Worm (Caenorhabditis elegans) whole organism, young adult: ENCODE results near the gene iscu-1.

ENCODE experiments used
- B0261.1 ChIP-seq: sonication (generic microtip); optimal IDR thresholded peaks from 2 replicates; lab custom pipeline; 2016; ENCODE audit warnings: mild to moderate bottlenecking, missing genetic modification characterization, moderate library complexity, missing compliant biosample characterization
- C06A6.2 ChIP-seq: fragments of 200-800 bp; sonication (Bioruptor generic); conservative IDR thresholded peaks from 2 replicates; pipeline ENCODE4 v1.3.6; 2022; ENCODE audit warnings: missing genetic modification characterization, missing compliant biosample characterization
- F10E7.11 ChIP-seq: sonication (generic microtip); optimal IDR thresholded peaks from 2 replicates; lab custom pipeline; 2017; ENCODE audit warnings: mild to moderate bottlenecking, missing genetic modification characterization, moderate library complexity, missing compliant biosample characterization
- F23B12.7 ChIP-seq: sonication (generic microtip); optimal IDR thresholded peaks from 2 replicates; lab custom pipeline; 2017; ENCODE audit warnings: missing genetic modification characterization, mild to moderate bottlenecking, missing compliant biosample characterization, antibody characterized with exemption, moderate library complexity; ENCODE audit not compliant: insufficient read depth
- F33H1.4 ChIP-seq: fragments of 200-800 bp; sonication (Bioruptor generic); IDR thresholded peaks from 2 replicates; pipeline ENCODE4 v1.3.6; 2022; ENCODE audit warnings: missing genetic modification reagents, missing genetic modification characterization, missing compliant biosample characterization
- F37B4.10 ChIP-seq: fragments of 200-800 bp; sonication (Bioruptor generic); IDR thresholded peaks from 2 replicates; pipeline ENCODE4 v1.3.6; 2022; ENCODE audit warnings: missing genetic modification characterization, missing compliant biosample characterization
- F57A8.1 ChIP-seq: fragments of 200-800 bp; sonication (Bioruptor generic); optimal IDR thresholded peaks from 2 replicates; lab custom pipeline; 2018; ENCODE audit warnings: mild to moderate bottlenecking, missing genetic modification characterization, moderate library complexity, missing compliant biosample characterization
- T26A5.8 ChIP-seq: sonication (generic microtip); optimal IDR thresholded peaks from 2 replicates; lab custom pipeline; 2016; ENCODE audit warnings: missing genetic modification characterization, missing compliant biosample characterization
- Y79H2A.3 ChIP-seq: fragments of 200-800 bp; sonication (Bioruptor generic); conservative IDR thresholded peaks from 2 replicates; pipeline ENCODE4 v1.3.6; 2022; ENCODE audit warnings: missing genetic modification reagents, missing genetic modification characterization, missing compliant biosample characterization
- Y95B8A.8 ChIP-seq: fragments of 200-800 bp; sonication (Bioruptor generic); IDR thresholded peaks from 2 replicates; pipeline ENCODE4 v1.3.6; 2022; ENCODE audit warnings: missing genetic modification reagents, missing genetic modification characterization, missing compliant biosample characterization
- akir-1 ChIP-seq: fragments of 200-800 bp; sonication (Bioruptor generic); optimal IDR thresholded peaks from 2 replicates; lab custom pipeline; 2018; ENCODE audit warnings: mild to moderate bottlenecking, missing genetic modification characterization, moderate library complexity, missing compliant biosample characterization
- atf-7 ChIP-seq: sonication (generic microtip); optimal IDR thresholded peaks from 2 replicates; lab custom pipeline; 2017; ENCODE audit warnings: mild to moderate bottlenecking, missing genetic modification characterization, missing compliant biosample characterization
- attf-3 ChIP-seq: fragments of 200-800 bp; sonication (Bioruptor generic); conservative IDR thresholded peaks from 2 replicates; pipeline ENCODE4 v1.3.6; 2022; ENCODE audit warnings: missing genetic modification reagents, missing genetic modification characterization, missing compliant biosample characterization
- attf-6 ChIP-seq: fragments of 200-800 bp; sonication (Bioruptor generic); IDR thresholded peaks from 2 replicates; pipeline ENCODE4 v1.3.6; 2022; ENCODE audit warnings: missing genetic modification reagents, missing genetic modification characterization, missing compliant biosample characterization
- cebp-2 ChIP-seq: fragments of 200-800 bp; sonication (Bioruptor generic); IDR thresholded peaks from 2 replicates; pipeline ENCODE4 v1.3.6; 2022; ENCODE audit warnings: missing genetic modification characterization, missing compliant biosample characterization
- ceh-91 ChIP-seq: fragments of 200-800 bp; sonication (Bioruptor generic); IDR thresholded peaks from 2 replicates; pipeline ENCODE4 v1.3.6; 2022; ENCODE audit warnings: missing genetic modification reagents, missing genetic modification characterization, missing compliant biosample characterization
- dox-1 ChIP-seq: fragments of 200-800 bp; sonication (Bioruptor generic); IDR thresholded peaks from 2 replicates; pipeline ENCODE4 v1.3.6; 2022; ENCODE audit warnings: missing genetic modification reagents, missing genetic modification characterization, missing compliant biosample characterization
- dpff-1 ChIP-seq: sonication (generic microtip); optimal IDR thresholded peaks from 2 replicates; lab custom pipeline; 2017; ENCODE audit warnings: mild to moderate bottlenecking, missing genetic modification characterization, missing compliant biosample characterization
- egl-18 ChIP-seq: fragments of 200-800 bp; sonication (Bioruptor generic); IDR thresholded peaks from 2 replicates; pipeline ENCODE4 v1.3.6; 2022; ENCODE audit warnings: missing genetic modification reagents, missing genetic modification characterization, missing compliant biosample characterization
- fkh-3 ChIP-seq: sonication (generic microtip); optimal IDR thresholded peaks from 2 replicates; lab custom pipeline; 2016; ENCODE audit warnings: mild to moderate bottlenecking, missing genetic modification characterization, missing compliant biosample characterization
- let-526 ChIP-seq: fragments of 200-800 bp; sonication (Bioruptor generic); IDR thresholded peaks from 2 replicates; pipeline ENCODE4 v1.3.6; 2022; ENCODE audit warnings: missing genetic modification reagents, missing genetic modification characterization, missing compliant biosample characterization
- let-607 ChIP-seq, 2 experiments: fragments of 200-800 bp in 1 of 2; sonication (Bioruptor generic) in 1 of 2; sonication (generic microtip) in 1 of 2; optimal IDR thresholded peaks; 2 replicates each; lab custom pipeline; 2016 to 2018; ENCODE audit warnings: mild to moderate bottlenecking in 2 of 2, missing compliant biosample characterization in 2 of 2, missing genetic modification characterization in 2 of 2, moderate library complexity in 2 of 2, missing genotype in 1 of 2
- lin-40 ChIP-seq: sonication (generic microtip); optimal IDR thresholded peaks from 2 replicates; lab custom pipeline; 2016; ENCODE audit warnings: missing genetic modification characterization, mild to moderate bottlenecking, missing compliant biosample characterization, missing genotype, missing genetic modification reagents
- lin-54 ChIP-seq: fragments of 200-800 bp; sonication (Bioruptor generic); optimal IDR thresholded peaks from 2 replicates; lab custom pipeline; 2018; ENCODE audit warnings: mild to moderate bottlenecking, missing genetic modification characterization, missing compliant biosample characterization
- lir-1 ChIP-seq: fragments of 200-800 bp; sonication (Bioruptor generic); conservative IDR thresholded peaks from 2 replicates; pipeline ENCODE4 v1.3.6; 2022; ENCODE audit warnings: missing genetic modification reagents, missing genetic modification characterization, missing compliant biosample characterization
- lsl-1 ChIP-seq: fragments of 200-800 bp; sonication (Bioruptor generic); optimal IDR thresholded peaks from 2 replicates; lab custom pipeline; 2018; ENCODE audit warnings: mild to moderate bottlenecking, missing genetic modification characterization, moderate library complexity, missing compliant biosample characterization
- madf-10 ChIP-seq: sonication (generic microtip); optimal IDR thresholded peaks from 2 replicates; lab custom pipeline; 2016; ENCODE audit warnings: mild to moderate bottlenecking, missing genetic modification characterization, missing compliant biosample characterization
- madf-8 ChIP-seq: fragments of 200-800 bp; sonication (Bioruptor generic); conservative IDR thresholded peaks from 2 replicates; pipeline ENCODE4 v1.3.6; 2022; ENCODE audit warnings: missing genetic modification reagents, missing genetic modification characterization, missing compliant biosample characterization
- nfyb-1 ChIP-seq: fragments of 200-800 bp; sonication (Bioruptor generic); IDR thresholded peaks from 2 replicates; pipeline ENCODE4 v1.3.6; 2022; ENCODE audit warnings: missing genetic modification reagents, missing genetic modification characterization, missing compliant biosample characterization
- nhr-120 ChIP-seq: fragments of 200-800 bp; sonication (Bioruptor generic); IDR thresholded peaks from 2 replicates; pipeline ENCODE4 v1.3.6; 2022; ENCODE audit warnings: missing genetic modification characterization, missing compliant biosample characterization
- nhr-27 ChIP-seq: fragments of 200-800 bp; sonication (Bioruptor generic); optimal IDR thresholded peaks from 2 replicates; lab custom pipeline; 2018; ENCODE audit warnings: mild to moderate bottlenecking, missing genetic modification characterization, moderate library complexity, missing compliant biosample characterization
- nhr-80 ChIP-seq: sonication (generic microtip); optimal IDR thresholded peaks from 2 replicates; lab custom pipeline; 2016; ENCODE audit warnings: missing genetic modification characterization, missing compliant biosample characterization
- pbrm-1 ChIP-seq: fragments of 200-800 bp; sonication (Bioruptor generic); IDR thresholded peaks from 2 replicates; pipeline ENCODE4 v1.3.6; 2022; ENCODE audit warnings: missing genetic modification reagents, missing genetic modification characterization, missing compliant biosample characterization
- pha-4 ChIP-seq: fragments of 150-350 bp; sonication (generic microtip); optimal IDR thresholded peaks from 2 replicates; lab custom pipeline; 2014; ENCODE audit warnings: missing biosample characterization, missing genetic modification reagents, missing genetic modification characterization
- rcor-1 ChIP-seq: fragments of 200-800 bp; sonication (Bioruptor generic); IDR thresholded peaks from 2 replicates; pipeline ENCODE4 v1.3.6; 2022; ENCODE audit warnings: missing genetic modification reagents, missing genetic modification characterization, missing compliant biosample characterization
- sea-2 ChIP-seq: fragments of 200-800 bp; sonication (Bioruptor generic); IDR thresholded peaks from 2 replicates; pipeline ENCODE4 v1.3.6; 2022; ENCODE audit warnings: missing genetic modification characterization, missing compliant biosample characterization
- snpc-4 ChIP-seq, 5 experiments: fragments of 150-350 bp in 1 of 5; sonication (generic microtip) in 4 of 5; optimal IDR thresholded peaks; 2 replicates each; lab custom pipeline; 2014 to 2018; ENCODE audit warnings: missing genetic modification characterization in 5 of 5, missing biosample characterization in 3 of 5, antibody characterized with exemption in 2 of 5, mild to moderate bottlenecking in 2 of 5, missing compliant biosample characterization in 2 of 5, missing genotype in 2 of 5, moderate library complexity in 2 of 5, missing genetic modification reagents in 1 of 5
- tbx-9 ChIP-seq: sonication (generic microtip); optimal IDR thresholded peaks from 2 replicates; lab custom pipeline; 2016; ENCODE audit warnings: borderline replicate concordance, missing genetic modification characterization, inconsistent platforms, missing compliant biosample characterization
- tlf-1 ChIP-seq: fragments of 200-800 bp; sonication (Bioruptor generic); optimal IDR thresholded peaks from 2 replicates; lab custom pipeline; 2018; ENCODE audit warnings: mild to moderate bottlenecking, missing genetic modification characterization, missing compliant biosample characterization
- unc-62 ChIP-seq: fragments of 150-350 bp; optimal IDR thresholded peaks from 2 replicates; lab custom pipeline; 2014; ENCODE audit warnings: missing biosample characterization, missing genetic modification reagents, missing genetic modification characterization
- zim-3 ChIP-seq: sonication (generic microtip); optimal IDR thresholded peaks from 2 replicates; lab custom pipeline; 2017; ENCODE audit warnings: mild to moderate bottlenecking, missing genetic modification characterization, moderate library complexity, missing compliant biosample characterization
- ztf-22 ChIP-seq: fragments of 200-800 bp; sonication (Bioruptor generic); optimal IDR thresholded peaks from 2 replicates; lab custom pipeline; 2018; ENCODE audit warnings: mild to moderate bottlenecking, missing genetic modification characterization, moderate library complexity, missing compliant biosample characterization
- ztf-25 ChIP-seq: fragments of 200-800 bp; sonication (Bioruptor generic); IDR thresholded peaks from 2 replicates; pipeline ENCODE4 v1.3.6; 2022; ENCODE audit warnings: missing genetic modification reagents, missing genetic modification characterization, missing compliant biosample characterization
- ztf-6 ChIP-seq: fragments of 200-800 bp; sonication (Bioruptor generic); IDR thresholded peaks from 2 replicates; pipeline ENCODE4 v1.3.6; 2022; ENCODE audit warnings: missing genetic modification reagents, missing genetic modification characterization, missing compliant biosample characterization

Gene iscu-1

DNA sequence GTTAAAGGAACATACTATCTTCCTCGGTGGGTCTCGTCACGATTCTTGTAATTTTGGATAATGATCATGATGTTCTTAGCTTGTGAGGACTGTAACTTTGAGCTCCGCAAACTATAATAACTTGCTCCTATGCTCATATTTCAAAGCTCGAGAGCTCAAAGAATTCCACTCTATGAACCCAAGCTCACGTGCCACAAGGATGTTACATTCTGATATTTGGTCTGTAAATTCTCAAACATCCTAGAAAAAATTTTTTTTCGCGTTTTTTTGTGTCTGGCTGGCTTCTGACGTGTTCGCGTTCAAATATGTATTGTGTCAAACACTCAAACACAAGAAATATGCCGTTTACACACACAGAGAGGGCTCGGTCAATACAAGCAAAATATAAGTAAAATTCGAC is 7.6 kb upstream of the iscu-1 start, which contains the start of gene Y45F10D.16 (continued):
- TF ChIP-seq nhr-80 (tag; lab: Kevin White, UChicago) (no peak), let-526 (GFP tag; lab: Robert Waterston, UW) (no peak), F23B12.7 (no peak)

DNA sequence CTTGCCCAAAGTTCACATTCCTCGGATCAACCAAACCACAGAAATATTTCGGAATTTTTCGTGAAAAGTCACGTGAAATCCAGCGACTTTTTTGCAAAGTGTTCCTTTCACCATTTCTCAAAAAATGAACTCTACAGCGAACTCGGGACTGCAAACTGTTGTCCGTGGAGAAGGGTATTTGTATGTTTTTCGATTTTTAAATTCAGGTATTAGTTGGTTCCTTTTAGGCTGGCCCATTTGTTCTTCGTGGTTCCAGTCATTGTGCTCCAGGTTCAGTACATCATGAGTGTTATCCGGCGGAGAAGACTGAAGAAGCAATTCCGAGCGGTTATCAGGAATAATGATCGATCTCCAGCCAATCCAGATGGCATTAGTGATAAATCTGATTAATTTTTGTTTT is 7.0 kb upstream of the iscu-1 start:
- TF ChIP-seq F10E7.11: no peak
- no peak for TF ChIP-seq C06A6.2 (GFP tag; lab: Robert Waterston, UW)
- no peak for TF ChIP-seq Y79H2A.3 (GFP tag; lab: Robert Waterston, UW)
- TF ChIP-seq nhr-80 (tag; lab: Kevin White, UChicago): no peak
- TF ChIP-seq ztf-6 (GFP tag; lab: Robert Waterston, UW): no peak
- TF ChIP-seq fkh-3: no peak
- TF ChIP-seq attf-6 (GFP tag; lab: Robert Waterston, UW): 0 out of 2 replicates have a peak, but pooled peaks have one; percentile 33
- TF ChIP-seq tbx-9 (tag; lab: Kevin White, UChicago): no peak

DNA sequence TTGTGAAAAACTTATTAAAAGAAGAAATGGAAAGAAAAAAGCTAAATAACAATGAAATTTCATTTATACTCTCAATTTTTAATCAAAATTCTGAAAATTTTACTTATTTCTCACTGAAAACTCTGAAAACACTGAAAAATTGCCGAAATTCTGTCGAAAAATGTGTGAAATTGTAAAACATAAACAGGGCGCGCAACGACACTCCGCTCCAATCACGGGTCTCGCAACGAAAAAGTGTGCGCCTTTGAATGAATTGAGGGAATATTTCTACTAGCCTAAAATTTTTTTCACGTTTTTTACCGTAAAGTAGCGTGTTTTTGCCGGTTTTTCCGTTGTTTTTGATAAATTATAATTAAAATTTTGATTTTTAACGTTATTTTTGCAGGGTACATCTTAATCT is 6.3 kb upstream of the iscu-1 start, which contains the start of gene rpl-18:
rpl-18 (plus strand) TSS at position 386 of the 400 bp plus-strand sequence.
- TF ChIP-seq Y95B8A.8 (GFP tag; lab: Robert Waterston, UW) (no peak), F57A8.1 (GFP tag; lab: Kevin White, UChicago) (no peak), madf-8 (GFP tag; lab: Robert Waterston, UW) (no peak), nhr-120 (GFP tag; lab: Robert Waterston, UW) (no peak), pha-4 (tag; lab: Kevin White, UChicago) (no peak), fkh-3 (no peak), ztf-25 (GFP tag; lab: Robert Waterston, UW) (no peak), ztf-22 (GFP tag; lab: Kevin White, UChicago) (no peak), nhr-27 (tag; lab: Kevin White, UChicago) (no peak), ceh-91 (GFP tag; lab: Robert Waterston, UW) (no peak), lsl-1 (GFP tag; lab: Kevin White, UChicago) (peak; percentile 28), pbrm-1 (no peak), zim-3 (tag; lab: Kevin White, UChicago) (no peak), cebp-2 (GFP tag; lab: Robert Waterston, UW) (no peak), attf-3 (peak; percentile 97), F23B12.7 (peak; percentile 73), F10E7.11 (no peak), B0261.1 (tag; lab: Kevin White, UChicago) (no peak), tbx-9 (tag; lab: Kevin White, UChicago) (no peak), sea-2 (GFP tag; lab: Robert Waterston, UW) (no peak), tlf-1 (GFP tag; lab: Kevin White, UChicago) (no peak), madf-10 (tag; lab: Kevin White, UChicago) (no peak), F37B4.10 (GFP tag; lab: Robert Waterston, UW) (no peak), let-607 (tag; optimal IDR thresholded peaks at IDR 0.05; lab: Kevin White, UChicago) (no peak), lir-1 (no peak), dox-1 (GFP tag; lab: Robert Waterston, UW) (no peak; the same call in 1 of the 2 replicates), F33H1.4 (peak; percentile 89), nfyb-1 (no peak), atf-7 (tag; lab: Kevin White, UChicago) (no peak), T26A5.8 (tag; lab: Kevin White, UChicago) (no peak), lin-54 (GFP tag; lab: Kevin White, UChicago) (peak; percentile 40), ztf-6 (GFP tag; lab: Robert Waterston, UW) (no peak), egl-18 (GFP tag; lab: Robert Waterston, UW) (no peak), rcor-1 (GFP tag; lab: Robert Waterston, UW) (no peak), snpc-4 (GFP tag; optimal IDR thresholded peaks at IDR 0.05; lab: Kevin White, UChicago) (peak; percentile 64), snpc-4 (tag; optimal IDR thresholded peaks at IDR 0.05; lab: Kevin White, UChicago) (peak in 3 of 4 experiments; percentile 83 to 92 (median 84)), unc-62 (GFP tag; lab: Kevin White, UChicago) (no peak), lin-40 (no peak), akir-1 (GFP tag; lab: Kevin White, UChicago) (no peak), dpff-1 (tag; lab: Kevin White, UChicago) (no peak)
